Worm (Caenorhabditis elegans) whole organism, L1 larva: Measurements from ENCODE around the gene srg-50.

Experiments used
- lin-39 ChIP-seq: fragments of 150-350 bp; optimal IDR thresholded peaks from 2 replicates; lab custom pipeline; 2014; ENCODE audit warnings: missing biosample characterization, missing genetic modification reagents, missing genetic modification characterization
- ztf-11 ChIP-seq, 2 experiments: sonication (generic microtip); optimal IDR thresholded peaks; 2 replicates each; lab custom pipeline; 2016 to 2017; ENCODE audit warnings: missing genetic modification characterization in 2 of 2, missing biosample characterization in 1 of 2, missing compliant biosample characterization in 1 of 2

DNA sequence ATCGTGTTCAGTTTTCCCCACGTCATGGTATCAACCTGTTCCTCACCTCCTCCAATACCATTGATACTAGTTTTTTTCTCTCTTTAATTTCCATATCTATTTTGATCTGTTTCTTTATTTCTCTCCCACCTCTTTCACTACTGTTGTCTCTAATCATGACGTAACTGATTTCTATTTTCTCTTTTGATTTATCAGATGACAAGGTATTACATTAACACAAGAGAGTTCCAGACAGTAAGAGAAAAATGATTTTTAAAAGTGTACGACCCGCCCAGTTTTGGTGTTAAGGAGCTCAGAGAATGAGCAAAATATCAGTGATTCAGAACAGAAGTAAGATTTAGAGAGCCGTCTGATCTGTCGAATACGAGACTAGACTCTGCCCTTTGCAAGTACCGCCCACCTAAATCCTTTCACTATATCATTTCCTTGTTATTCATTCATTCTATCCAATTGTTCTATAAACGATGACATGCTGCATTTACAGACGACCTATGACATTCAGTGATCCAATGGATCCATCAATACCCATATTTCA lies 25.2 kb downstream of the srg-50 start, which contains the start of gene nhr-105:
- TF ChIP-seq ztf-11 (tag; optimal IDR thresholded peaks at IDR 0.05; lab: Kevin White, UChicago) (no peak), lin-39 (no peak)
